Fruit fly (Drosophila melanogaster): ENCODE results near the gene dec.
A peak's percentile ranks its signal among the peaks of the same experiment; 100 is the strongest.

Gene dec

DNA sequence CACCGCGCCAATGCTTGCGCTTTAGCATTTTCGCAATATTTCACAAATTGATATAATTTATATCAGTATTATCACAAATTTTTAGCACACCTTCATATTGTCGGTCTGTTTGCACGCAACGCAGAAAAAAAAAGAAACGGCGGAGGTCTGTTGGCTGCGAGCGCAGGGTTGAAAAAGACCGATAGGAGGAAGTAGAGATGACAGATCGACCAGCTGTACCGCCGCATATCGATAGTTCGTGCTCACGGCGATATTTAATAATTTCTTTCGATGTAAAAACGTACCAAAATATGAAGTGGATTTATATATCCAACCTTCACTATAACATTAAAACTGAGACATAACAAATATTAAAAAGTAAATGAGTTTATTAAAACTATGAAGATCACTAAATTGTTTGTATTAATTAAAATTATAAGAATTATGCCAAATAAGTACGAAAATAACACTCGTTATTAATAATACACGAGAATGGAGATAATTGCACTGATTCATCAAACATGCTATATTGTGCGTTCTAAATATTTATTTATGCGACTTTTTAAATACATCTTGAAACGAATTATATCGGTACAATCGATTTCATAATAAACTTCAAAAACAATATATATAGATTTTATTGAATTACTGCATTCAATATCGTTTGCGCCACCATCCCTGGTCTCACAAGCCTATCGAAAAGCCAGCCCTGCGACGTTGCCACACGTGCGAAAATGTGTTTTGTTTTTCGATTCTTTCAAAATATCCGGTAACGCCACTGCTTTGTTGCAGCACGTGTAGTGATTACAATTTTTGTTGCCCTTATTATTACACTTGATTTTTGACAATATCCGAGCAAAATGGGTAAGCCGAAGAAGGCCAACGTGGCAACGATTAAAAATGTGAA lies 28.4 kb upstream of the dec start, which contains the start of the genes RpS6 and bys (continued):
- TF ChIP-seq OdsH (GFP tag; optimal IDR thresholded peaks at IDR 0.05) (peak; percentile 23), Eip75B (GFP tag; optimal IDR thresholded peaks at IDR 0.05) (peak; percentile 17), CG10631 (GFP tag; optimal IDR thresholded peaks at IDR 0.05) (peak; percentile 47), CG6808 (GFP tag; optimal IDR thresholded peaks at IDR 0.05) (peak; percentile 27), dsx (GFP tag; optimal IDR thresholded peaks at IDR 0.05; ENCODE audit: poor library complexity, severe bottlenecking) (no peak), fd59A (GFP tag; optimal IDR thresholded peaks at IDR 0.05) (no peak), CG8319 (GFP tag; optimal IDR thresholded peaks at IDR 0.05) (peak; percentile 6), CG31627 (GFP tag; optimal IDR thresholded peaks at IDR 0.05) (peak; percentile 40), cyc (GFP tag; optimal IDR thresholded peaks at IDR 0.05) (peak; percentile 28), Sox14 (GFP tag; optimal IDR thresholded peaks at IDR 0.05) (peak; percentile 42), CG8119 (GFP tag; IDR thresholded peaks at IDR 0.05) (no peak), CG32006 (GFP tag; optimal IDR thresholded peaks at IDR 0.05) (peak; percentile 53), Sox15 (GFP tag; optimal IDR thresholded peaks at IDR 0.05) (no peak), Gug (GFP tag; IDR thresholded peaks at IDR 0.05) (peak; percentile 15; the same call in 1 of the 2 replicates), CG34406 (GFP tag; optimal IDR thresholded peaks at IDR 0.05) (peak; percentile 31), Smox (GFP tag; optimal IDR thresholded peaks at IDR 0.05) (peak; percentile 30), CG9139 (GFP tag; optimal IDR thresholded peaks at IDR 0.05) (peak; percentile 64), CG3919 (GFP tag; optimal IDR thresholded peaks at IDR 0.05) (peak; percentile 68), salr (GFP tag; optimal IDR thresholded peaks at IDR 0.05) (peak in 1 of 2 experiments; percentile 26), Ets96B (tag; optimal IDR thresholded peaks at IDR 0.05) (no peak), fkh (GFP tag; optimal IDR thresholded peaks at IDR 0.05) (peak; percentile 7), vri (GFP tag; optimal IDR thresholded peaks at IDR 0.05) (peak; percentile 40), net (GFP tag; optimal IDR thresholded peaks at IDR 0.05) (peak; percentile 64), Hr39 (GFP tag; optimal IDR thresholded peaks at IDR 0.05) (peak; percentile 22), topi (GFP tag; optimal IDR thresholded peaks at IDR 0.05) (peak; percentile 36)

DNA sequence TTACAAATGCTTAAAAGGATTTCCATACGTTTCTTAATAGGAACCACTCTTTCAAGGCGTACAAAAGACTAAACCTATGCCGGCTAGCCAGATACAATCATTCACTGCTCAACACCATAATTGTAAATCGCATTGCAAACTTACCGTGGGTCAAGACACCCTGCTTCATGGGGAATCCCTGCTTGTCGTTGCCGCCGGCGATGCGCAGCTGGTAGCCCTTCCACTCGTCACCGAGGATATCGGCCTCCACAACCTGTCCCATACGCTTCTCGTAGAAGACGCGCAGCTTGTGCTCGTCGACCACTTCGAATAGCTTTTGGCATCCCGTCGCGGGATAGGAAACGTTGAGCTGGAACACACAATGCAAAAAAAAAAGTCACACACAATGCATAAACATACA lies 27.6 kb upstream of the dec start:
- TF ChIP-seq CG31627 (GFP tag; optimal IDR thresholded peaks at IDR 0.05) (no peak), CG11762 (GFP tag; optimal IDR thresholded peaks at IDR 0.05; ENCODE audit: insufficient read depth) (no peak), CG1621 (tag; optimal IDR thresholded peaks at IDR 0.05) (no peak), Eip75B (GFP tag; optimal IDR thresholded peaks at IDR 0.05) (no peak), svp (GFP tag) (peak; percentile 38), CG11902 (GFP tag; optimal IDR thresholded peaks at IDR 0.05) (no peak)

- TF ChIP-seq CG3032 (tag; optimal IDR thresholded peaks at IDR 0.05) (peak; percentile 51), CG6276 (GFP tag; optimal IDR thresholded peaks at IDR 0.05) (no peak), Ets96B (tag; optimal IDR thresholded peaks at IDR 0.05) (peak; percentile 48), achi (GFP tag; optimal IDR thresholded peaks at IDR 0.05) (peak; percentile 76), eg (GFP tag; IDR thresholded peaks at IDR 0.05) (peak; percentile 49; the same call in 2 of the 3 replicates), vri (GFP tag; optimal IDR thresholded peaks at IDR 0.05) (peak; percentile 70), svp (GFP tag) (peak; percentile 65), CG11762 (GFP tag; optimal IDR thresholded peaks at IDR 0.05; ENCODE audit: insufficient read depth) (no peak), CG1621 (tag; optimal IDR thresholded peaks at IDR 0.05) (no peak), Sox15 (GFP tag; optimal IDR thresholded peaks at IDR 0.05) (no peak), CG10669 (GFP tag; optimal IDR thresholded peaks at IDR 0.05) (peak; percentile 26), Met (GFP tag; optimal IDR thresholded peaks at IDR 0.05) (peak; percentile 52), fd59A (GFP tag; optimal IDR thresholded peaks at IDR 0.05) (no peak), Eip93F (GFP tag; optimal IDR thresholded peaks at IDR 0.05) (peak; percentile 57), salr (GFP tag; optimal IDR thresholded peaks at IDR 0.05) (peak in 1 of 2 experiments; percentile 10), CG6808 (GFP tag; optimal IDR thresholded peaks at IDR 0.05) (no peak), Ets21C (GFP tag; optimal IDR thresholded peaks at IDR 0.05) (peak; percentile 13), dac (GFP tag; optimal IDR thresholded peaks at IDR 0.05) (no peak), Sox102F (GFP tag; optimal IDR thresholded peaks at IDR 0.05) (peak; percentile 42), CG34406 (GFP tag; optimal IDR thresholded peaks at IDR 0.05) (peak; percentile 28), CG11902 (GFP tag; optimal IDR thresholded peaks at IDR 0.05) (peak; percentile 1), CG6792 (GFP tag; optimal IDR thresholded peaks at IDR 0.05) (peak; percentile 41), CG10631 (GFP tag; optimal IDR thresholded peaks at IDR 0.05) (peak; percentile 73), fkh (GFP tag; optimal IDR thresholded peaks at IDR 0.05) (no peak), CG11294 (GFP tag; IDR thresholded peaks at IDR 0.05) (no peak), acj6 (GFP tag; optimal IDR thresholded peaks at IDR 0.05) (peak; percentile 51), topi (GFP tag; optimal IDR thresholded peaks at IDR 0.05) (peak; percentile 46), CG16779 (tag; optimal IDR thresholded peaks at IDR 0.05) (no peak)
These were observed 20.5 kb upstream of the dec start, which contains the start of the genes CG45089, ND-MNLL and p115 for dm6 chrX:7893411-7894122. Gene CG45089 (minus strand): TSS chrX:7893798. Gene ND-MNLL (minus strand): TSS chrX:7893798. Gene p115 (plus strand): TSS chrX:7894031.

Data from whole organism, prepupa.